Worm (Caenorhabditis elegans) whole organism, late embryonic: Measurements from ENCODE around the gene gcna-1.
A peak's percentile ranks its signal among the peaks of the same experiment; 100 is the strongest.

Experiments
- C38D4.7 ChIP-seq: fragments of 200-800 bp; sonication (Bioruptor generic); optimal IDR thresholded peaks from 2 replicates; lab custom pipeline; 2018; ENCODE audit warnings: mild to moderate bottlenecking, missing genetic modification characterization, moderate library complexity, missing compliant biosample characterization
- K02D7.2 ChIP-seq: sonication (generic microtip); optimal IDR thresholded peaks from 2 replicates; lab custom pipeline; 2017; ENCODE audit warnings: mild to moderate bottlenecking, missing genetic modification characterization, missing compliant biosample characterization
- T23F11.4 ChIP-seq: fragments of 200-800 bp; sonication (Bioruptor generic); optimal IDR thresholded peaks from 2 replicates; lab custom pipeline; 2018; ENCODE audit warnings: mild to moderate bottlenecking, missing genetic modification characterization, missing compliant biosample characterization
- Y22D7AL.16 ChIP-seq: sonication (generic microtip); optimal IDR thresholded peaks from 2 replicates; lab custom pipeline; 2016; ENCODE audit warnings: missing genetic modification characterization, missing compliant biosample characterization
- ahr-1 ChIP-seq: sonication (generic microtip); optimal IDR thresholded peaks from 2 replicates; lab custom pipeline; 2016; ENCODE audit warnings: missing genetic modification characterization, missing compliant biosample characterization
- ama-1 ChIP-seq: fragments of 150-350 bp; optimal IDR thresholded peaks from 2 replicates; lab custom pipeline; 2014
- ceh-19 ChIP-seq: fragments of 200-800 bp; sonication (Bioruptor generic); optimal IDR thresholded peaks from 2 replicates; lab custom pipeline; 2018; ENCODE audit warnings: mild to moderate bottlenecking, missing genetic modification characterization, missing compliant biosample characterization
- ceh-24 ChIP-seq: sonication (generic microtip); optimal IDR thresholded peaks from 2 replicates; lab custom pipeline; 2016; ENCODE audit warnings: mild to moderate bottlenecking, missing genetic modification characterization, missing compliant biosample characterization
- ceh-30 ChIP-seq: fragments of 150-350 bp; optimal IDR thresholded peaks from 2 replicates; lab custom pipeline; 2014; ENCODE audit warnings: missing biosample characterization, missing genetic modification characterization
- ceh-34 ChIP-seq: sonication (generic microtip); optimal IDR thresholded peaks from 2 replicates; lab custom pipeline; 2016; ENCODE audit warnings: mild to moderate bottlenecking, missing genetic modification characterization, missing compliant biosample characterization
- ceh-9 ChIP-seq: sonication (generic microtip); optimal IDR thresholded peaks from 2 replicates; lab custom pipeline; 2016; ENCODE audit warnings: mild to moderate bottlenecking, missing genetic modification characterization, inconsistent platforms, missing compliant biosample characterization
- dmd-4 ChIP-seq: sonication (generic microtip); optimal IDR thresholded peaks from 2 replicates; lab custom pipeline; 2016; ENCODE audit warnings: borderline replicate concordance, missing genetic modification characterization, missing compliant biosample characterization
- elt-2 ChIP-seq: sonication (generic microtip); optimal IDR thresholded peaks from 2 replicates; lab custom pipeline; 2016; ENCODE audit warnings: missing genetic modification reagents, missing genetic modification characterization, missing compliant biosample characterization
- ets-4 ChIP-seq: sonication (generic microtip); optimal IDR thresholded peaks from 2 replicates; lab custom pipeline; 2016; ENCODE audit warnings: missing genetic modification characterization, missing compliant biosample characterization
- fax-1 ChIP-seq: sonication (generic microtip); optimal IDR thresholded peaks from 2 replicates; lab custom pipeline; 2016; ENCODE audit warnings: missing genotype, missing genetic modification characterization, missing compliant biosample characterization
- fkh-10 ChIP-seq: fragments of 150-350 bp; optimal IDR thresholded peaks from 2 replicates; lab custom pipeline; 2014; ENCODE audit warnings: missing biosample characterization, missing genetic modification reagents, missing genetic modification characterization
- hlh-13 ChIP-seq: fragments of 200-800 bp; sonication (Bioruptor generic); optimal IDR thresholded peaks from 2 replicates; lab custom pipeline; 2018; ENCODE audit warnings: mild to moderate bottlenecking, missing genetic modification characterization, missing compliant biosample characterization
- hlh-30 ChIP-seq: sonication (generic microtip); optimal IDR thresholded peaks from 2 replicates; lab custom pipeline; 2017; ENCODE audit warnings: antibody characterized with exemption, missing genetic modification characterization, missing compliant biosample characterization; ENCODE audit not compliant: insufficient read depth
- hlh-8 ChIP-seq: sonication (generic microtip); optimal IDR thresholded peaks from 2 replicates; lab custom pipeline; 2016; ENCODE audit warnings: missing genotype, missing genetic modification characterization, missing compliant biosample characterization
- lin-11 ChIP-seq: fragments of 200-800 bp; sonication (Bioruptor generic); optimal IDR thresholded peaks from 2 replicates; lab custom pipeline; 2018; ENCODE audit warnings: mild to moderate bottlenecking, missing genetic modification characterization, missing compliant biosample characterization
- mec-3 ChIP-seq: sonication (generic microtip); optimal IDR thresholded peaks from 2 replicates; lab custom pipeline; 2016; ENCODE audit warnings: borderline replicate concordance, missing genetic modification characterization, missing compliant biosample characterization
- nhr-11 ChIP-seq: fragments of 150-350 bp; optimal IDR thresholded peaks from 2 replicates; lab custom pipeline; 2014; ENCODE audit warnings: missing biosample characterization, missing genetic modification characterization
- nhr-232 ChIP-seq: sonication (generic microtip); optimal IDR thresholded peaks from 2 replicates; lab custom pipeline; 2016; ENCODE audit warnings: missing genetic modification characterization, missing compliant biosample characterization
- odd-2 ChIP-seq: sonication (generic microtip); optimal IDR thresholded peaks from 2 replicates; lab custom pipeline; 2017; ENCODE audit warnings: antibody characterized with exemption, mild to moderate bottlenecking, missing genetic modification characterization, missing compliant biosample characterization
- rnt-1 ChIP-seq: sonication (generic microtip); optimal IDR thresholded peaks from 2 replicates; lab custom pipeline; 2016; ENCODE audit warnings: missing genetic modification characterization, missing compliant biosample characterization
- sdc-2 ChIP-seq: sonication (generic microtip); optimal IDR thresholded peaks from 2 replicates; lab custom pipeline; 2016; ENCODE audit warnings: missing genotype, missing genetic modification characterization, missing compliant biosample characterization
- sox-4 ChIP-seq: sonication (generic microtip); optimal IDR thresholded peaks from 2 replicates; lab custom pipeline; 2017; ENCODE audit warnings: mild to moderate bottlenecking, missing genetic modification characterization, inconsistent platforms, missing compliant biosample characterization
- syd-9 ChIP-seq: sonication (generic microtip); optimal IDR thresholded peaks from 2 replicates; lab custom pipeline; 2016; ENCODE audit warnings: mild to moderate bottlenecking, missing genetic modification characterization, moderate library complexity, missing compliant biosample characterization
- tbx-7 ChIP-seq: sonication (generic microtip); optimal IDR thresholded peaks from 2 replicates; lab custom pipeline; 2016; ENCODE audit warnings: missing genotype, missing genetic modification characterization, missing compliant biosample characterization
- unc-42 ChIP-seq: sonication (generic microtip); optimal IDR thresholded peaks from 2 replicates; lab custom pipeline; 2016; ENCODE audit warnings: missing genotype, missing genetic modification characterization, missing compliant biosample characterization
- unc-86 ChIP-seq: sonication (generic microtip); optimal IDR thresholded peaks from 2 replicates; lab custom pipeline; 2016; ENCODE audit warnings: missing genetic modification characterization, missing compliant biosample characterization

The gcna-1 gene

DNA sequence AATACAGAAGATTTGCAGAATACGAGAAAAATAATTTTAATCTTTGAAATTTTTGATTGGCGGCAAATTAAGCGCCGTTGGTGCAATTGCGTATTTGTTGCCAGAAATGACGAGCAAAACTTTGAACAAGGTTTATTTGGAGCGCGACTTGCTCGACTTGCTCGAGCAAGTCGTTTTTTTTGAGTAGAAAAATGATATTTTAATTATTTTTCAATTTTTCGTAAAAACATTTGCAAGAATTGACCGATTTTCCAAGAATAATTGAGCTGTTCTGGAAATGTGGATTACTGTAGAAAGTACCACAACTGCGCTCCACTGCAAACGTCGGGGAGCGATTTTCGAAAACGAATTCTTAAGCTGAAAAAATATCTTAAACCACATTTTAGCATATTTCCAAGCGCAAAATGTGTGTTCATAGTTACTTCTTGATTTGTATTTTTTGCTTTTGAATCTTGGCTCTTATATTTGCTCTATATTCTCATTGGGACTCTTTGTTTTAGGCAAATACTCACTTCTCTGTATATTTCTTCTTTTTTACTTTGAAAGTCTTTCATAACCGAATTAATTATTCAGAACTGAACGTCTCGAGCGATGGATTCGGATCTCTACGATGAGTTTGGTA, at the start of gene gcna-1, which contains the start of gene eftu-2:
Gene gcna-1, minus strand, starts transcription at position 96 of the 622 bp plus-strand sequence.
Gene eftu-2, plus strand, starts transcription at position 572 of the 622 bp plus-strand sequence.
- peak; percentile 10 for TF ChIP-seq unc-42 (tag; lab: Kevin White, UChicago)
- TF ChIP-seq nhr-11 (tag; lab: Kevin White, UChicago): no peak
- no peak for TF ChIP-seq fax-1 (tag; lab: Kevin White, UChicago)
- TF ChIP-seq, all 69 proteins: peak for 1

DNA sequence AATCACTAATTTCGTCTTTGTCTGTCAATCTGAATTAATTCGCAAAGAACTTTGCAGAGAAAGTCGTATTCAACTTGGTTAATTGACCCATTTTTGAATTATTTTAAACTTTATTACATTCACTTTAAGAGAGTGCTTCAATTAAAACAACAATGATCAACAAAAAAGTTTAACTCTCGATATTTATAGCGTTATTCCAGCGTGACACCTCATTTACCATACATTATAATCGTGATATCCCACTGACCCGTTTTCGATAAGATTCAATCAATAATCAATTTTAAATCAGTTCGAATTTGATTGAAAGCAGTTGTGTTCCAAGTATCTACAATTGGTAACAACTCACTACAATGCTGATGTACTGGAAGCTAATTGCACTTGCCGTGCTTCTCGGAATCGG, 47.9 kb upstream of the gcna-1 start, which contains the start of gene clc-10:
Gene clc-10, plus strand, starts transcription at position 301 of the 400 bp plus-strand sequence.
- TF ChIP-seq hlh-8 (tag; lab: Kevin White, UChicago): no peak
- TF ChIP-seq Y22D7AL.16 (tag; lab: Kevin White, UChicago): no peak
- no peak for TF ChIP-seq ceh-30
- TF ChIP-seq fax-1 (tag; lab: Kevin White, UChicago): no peak
- TF ChIP-seq unc-86 (tag; lab: Kevin White, UChicago): no peak
- TF ChIP-seq, all 69 proteins: peak for 0

DNA sequence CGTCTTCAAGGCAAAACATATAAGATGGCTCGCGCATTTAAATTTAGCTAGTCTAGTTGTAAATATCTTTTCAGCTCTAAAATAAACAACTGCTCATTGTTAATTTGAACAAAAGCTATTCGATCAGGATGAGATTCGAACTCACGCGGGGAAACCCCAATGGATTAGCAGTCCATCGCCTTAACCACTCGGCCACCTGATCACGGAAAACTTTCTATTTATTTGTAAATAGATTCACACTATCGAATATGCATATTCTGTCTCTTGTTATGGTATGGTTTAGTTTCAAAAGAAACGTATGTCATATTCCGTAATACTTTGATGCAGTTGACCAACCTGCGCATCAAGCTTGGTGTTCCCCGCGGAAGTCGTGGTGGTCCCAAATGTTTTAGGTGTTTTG, 47.3 kb upstream of the gcna-1 start:
- TF ChIP-seq hlh-13 (GFP tag; lab: Kevin White, UChicago) (no peak), ahr-1 (no peak), nhr-11 (tag; lab: Kevin White, UChicago) (no peak), rnt-1 (tag; lab: Kevin White, UChicago) (no peak)

DNA sequence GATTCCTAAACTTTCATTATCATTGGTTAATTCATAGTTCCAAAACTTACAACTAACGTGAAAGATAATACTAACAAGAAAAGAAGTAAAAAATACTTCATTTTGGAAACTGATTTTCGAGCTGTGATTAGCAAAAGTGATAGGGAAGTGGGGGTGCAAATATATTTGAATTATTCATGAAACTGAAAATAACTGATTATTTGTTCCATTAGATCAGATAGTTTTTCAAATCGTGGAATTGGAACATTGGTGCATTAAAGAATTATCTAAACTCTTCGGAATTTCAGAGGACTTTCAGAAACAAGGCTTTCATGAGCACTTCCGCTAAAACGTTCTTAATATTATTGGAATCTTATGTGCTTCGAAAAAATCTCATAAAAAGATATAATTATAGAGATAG, 46.8 kb upstream of the gcna-1 start, which contains the start of gene F40H6.5:
Gene F40H6.5, minus strand, starts transcription at position 101 of the 400 bp plus-strand sequence.
- TF ChIP-seq K02D7.2 (tag; lab: Kevin White, UChicago) (no peak), ceh-19 (GFP tag; lab: Kevin White, UChicago) (no peak), C38D4.7 (no peak), ets-4 (tag; lab: Kevin White, UChicago) (no peak)

DNA sequence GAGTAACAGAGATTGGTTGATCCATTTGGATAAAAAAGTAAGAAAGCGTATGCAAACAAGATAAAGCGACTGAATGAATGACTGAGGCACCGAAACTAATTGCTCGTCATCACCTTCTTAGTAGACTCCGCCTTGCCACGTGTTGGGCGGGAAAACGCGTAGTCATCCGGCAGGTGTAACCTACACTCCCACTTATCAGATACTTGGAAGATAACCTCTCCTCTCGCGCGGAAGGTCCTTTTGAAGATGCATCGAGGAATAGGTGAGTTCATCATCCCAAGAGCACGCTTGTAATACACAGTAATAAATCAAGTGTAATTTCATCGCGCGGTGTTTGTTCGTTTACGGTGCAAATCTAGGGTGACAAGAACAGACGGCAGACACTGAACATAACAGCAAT, 38.0 kb upstream of the gcna-1 start, which contains the start of gene tbx-11:
Gene tbx-11, minus strand, starts transcription at position 101 of the 400 bp plus-strand sequence.
- TF ChIP-seq elt-2 (tag; lab: Kevin White, UChicago) (peak; percentile 57), ahr-1 (no peak)

DNA sequence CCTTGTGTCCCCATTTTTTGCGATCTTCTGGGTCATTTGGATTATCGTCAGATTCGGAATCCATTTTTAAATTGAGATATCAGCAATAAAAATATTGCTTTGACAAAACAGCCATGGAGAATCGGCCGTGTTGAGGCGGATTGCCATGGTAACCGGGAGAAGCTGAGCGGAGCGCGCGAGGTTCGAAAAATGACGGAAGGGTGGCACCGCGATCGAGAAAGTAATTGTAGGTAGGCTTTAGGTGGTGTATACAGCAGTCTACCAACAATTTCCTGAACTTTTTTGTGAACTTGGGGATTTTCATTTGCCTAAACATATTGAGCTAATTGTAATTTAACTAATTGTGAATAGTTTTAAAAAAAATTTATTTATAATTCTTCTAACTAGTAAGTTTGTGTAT, 30.5 kb upstream of the gcna-1 start, which contains the start of gene ift-139:
Gene ift-139, minus strand, starts transcription at position 101 of the 400 bp plus-strand sequence.
- no peak for TF ChIP-seq syd-9 (tag; lab: Kevin White, UChicago)
- TF ChIP-seq ceh-24 (tag; lab: Kevin White, UChicago): no peak
- TF ChIP-seq sox-4 (tag; lab: Kevin White, UChicago): no peak
- TF ChIP-seq ceh-34 (tag; lab: Kevin White, UChicago): no peak
- TF ChIP-seq sdc-2 (tag; lab: Kevin White, UChicago): no peak
- no peak for TF ChIP-seq tbx-7 (tag; lab: Kevin White, UChicago)
- no peak for TF ChIP-seq ahr-1
- no peak for TF ChIP-seq ama-1 (lab: Kevin White, UChicago)
- TF ChIP-seq hlh-30 (tag; lab: Kevin White, UChicago): no peak
- TF ChIP-seq lin-11 (tag; lab: Kevin White, UChicago): no peak
- TF ChIP-seq dmd-4 (tag; lab: Kevin White, UChicago): no peak
- TF ChIP-seq odd-2 (tag; lab: Kevin White, UChicago): no peak
- no peak for TF ChIP-seq Y22D7AL.16 (tag; lab: Kevin White, UChicago)
- TF ChIP-seq ceh-9 (tag; lab: Kevin White, UChicago): no peak
- no peak for TF ChIP-seq ceh-19 (GFP tag; lab: Kevin White, UChicago)
- TF ChIP-seq nhr-232 (tag; lab: Kevin White, UChicago): no peak
- TF ChIP-seq fkh-10 (GFP tag; lab: Kevin White, UChicago): no peak
- no peak for TF ChIP-seq mec-3
- TF ChIP-seq T23F11.4 (GFP tag; lab: Kevin White, UChicago): no peak
